Fruit fly (Drosophila melanogaster): ENCODE results near the gene Pten.

The Pten gene

DNA sequence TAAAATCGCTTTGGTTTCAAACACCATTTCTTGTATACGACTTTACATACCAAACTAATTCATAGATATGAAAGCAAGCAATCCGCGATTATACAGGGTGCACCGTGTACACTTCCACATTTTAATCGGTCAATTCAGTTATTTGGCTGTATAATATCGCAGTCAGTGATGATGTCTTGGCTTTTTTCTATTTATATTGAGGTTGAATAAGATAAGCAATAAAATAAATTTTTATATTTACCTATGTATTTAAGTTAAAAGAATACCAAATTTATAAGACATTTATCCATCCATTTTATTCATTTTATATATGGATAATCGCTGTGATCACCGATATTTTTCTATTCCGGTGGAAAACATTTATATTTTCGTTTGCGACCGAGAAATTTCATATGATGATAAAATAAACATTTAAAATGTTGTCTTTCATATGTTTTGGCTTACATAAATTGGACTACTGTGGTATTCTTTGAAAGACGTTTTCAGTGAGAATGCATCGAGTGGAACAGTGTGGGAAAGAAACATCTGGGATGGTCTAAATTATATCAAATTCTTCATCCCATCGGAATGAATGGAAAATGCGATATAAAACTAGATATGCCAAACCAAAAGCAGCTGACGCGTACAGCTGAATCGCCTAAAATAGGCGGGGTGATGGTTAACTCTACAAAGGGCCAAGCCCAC, 34.0 kb downstream of the Pten start, which contains the start of gene CG5708 (continued):
- TF ChIP-seq CG8944 (GFP tag; optimal IDR thresholded peaks at IDR 0.05) (no peak), zen2 (GFP tag; IDR thresholded peaks at IDR 0.05; ENCODE audit: partially characterized antibody) (no peak), otp (GFP tag; IDR thresholded peaks at IDR 0.05) (no peak), CG9817 (tag; optimal IDR thresholded peaks at IDR 0.05) (no peak), Nf-YA (GFP tag; IDR thresholded peaks at IDR 0.05) (no peak), CG6254 (GFP tag; optimal IDR thresholded peaks at IDR 0.05) (peak; percentile 99), CG10565 (GFP tag; optimal IDR thresholded peaks at IDR 0.05) (no peak), nerfin-2 (GFP tag; IDR thresholded peaks at IDR 0.05; ENCODE audit: partially characterized antibody) (no peak), Trl (optimal IDR thresholded peaks at IDR 0.05) (no peak), Trl (GFP tag; optimal IDR thresholded peaks at IDR 0.05) (no peak), ATbp (GFP tag; optimal IDR thresholded peaks at IDR 0.05) (no peak), crol (GFP tag; IDR thresholded peaks at IDR 0.05) (no peak), CG11504 (tag; optimal IDR thresholded peaks at IDR 0.05) (no peak), maf-S (GFP tag; optimal IDR thresholded peaks at IDR 0.05) (no peak), CG3163 (GFP tag; optimal IDR thresholded peaks at IDR 0.05) (no peak), CG2120 (GFP tag; optimal IDR thresholded peaks at IDR 0.05) (peak; percentile 37), ken (GFP tag; IDR thresholded peaks at IDR 0.05) (no peak; the same call in 2 of the 3 replicates), CG1792 (GFP tag; optimal IDR thresholded peaks at IDR 0.05) (no peak), Xrp1 (GFP tag; IDR thresholded peaks at IDR 0.05) (no peak), CG14965 (GFP tag; optimal IDR thresholded peaks at IDR 0.05; ENCODE audit: borderline replicate concordance) (no peak), Jarid2 (GFP tag; optimal IDR thresholded peaks at IDR 0.05) (no peak), CG6765 (GFP tag; optimal IDR thresholded peaks at IDR 0.05) (no peak), CG2129 (GFP tag; IDR thresholded peaks at IDR 0.05; ENCODE audit: partially characterized antibody) (no peak), br (optimal IDR thresholded peaks at IDR 0.05) (no peak), ERR (GFP tag; optimal IDR thresholded peaks at IDR 0.05) (no peak), sd (tag; optimal IDR thresholded peaks at IDR 0.05) (peak; percentile 73), Hmr (GFP tag; optimal IDR thresholded peaks at IDR 0.05) (no peak), seq (GFP tag; IDR thresholded peaks at IDR 0.05) (no peak), CG17328 (GFP tag; IDR thresholded peaks at IDR 0.05) (no peak), NC2β (GFP tag; optimal IDR thresholded peaks at IDR 0.05) (no peak), CG1233 (GFP tag; optimal IDR thresholded peaks at IDR 0.05) (no peak), CG4820 (GFP tag; optimal IDR thresholded peaks at IDR 0.05) (no peak), unc-4 (GFP tag; IDR thresholded peaks at IDR 0.05; ENCODE audit: partially characterized antibody) (peak; percentile 47; the same call in 1 of the 2 replicates), Awh (GFP tag; IDR thresholded peaks at IDR 0.05) (no peak), CG16813 (GFP tag; IDR thresholded peaks at IDR 0.05; ENCODE audit: partially characterized antibody) (peak; percentile 58), HLH3B (GFP tag; IDR thresholded peaks at IDR 0.05) (no peak), croc (GFP tag; conservative IDR thresholded peaks at IDR 0.05) (no peak), Mrtf (GFP tag; IDR thresholded peaks at IDR 0.05) (no peak), Scr (GFP tag; IDR thresholded peaks at IDR 0.05; ENCODE audit: partially characterized antibody) (peak; percentile 59), HLH4C (GFP tag; IDR thresholded peaks at IDR 0.05; ENCODE audit: partially characterized antibody) (no peak), ftz-f1 (GFP tag; optimal IDR thresholded peaks at IDR 0.05) (no peak), CG3065 (GFP tag; optimal IDR thresholded peaks at IDR 0.05) (no peak), Sin3A (optimal IDR thresholded peaks at IDR 0.05) (no peak), CG17568 (GFP tag; optimal IDR thresholded peaks at IDR 0.05) (no peak), crc (GFP tag; optimal IDR thresholded peaks at IDR 0.05) (no peak), CG10959 (GFP tag; IDR thresholded peaks at IDR 0.05) (no peak), lbe (GFP tag; optimal IDR thresholded peaks at IDR 0.05) (no peak), esg (GFP tag; conservative IDR thresholded peaks at IDR 0.05) (no peak), gsb-n (tag; optimal IDR thresholded peaks at IDR 0.05) (no peak), vnd (GFP tag; IDR thresholded peaks at IDR 0.05; ENCODE audit: partially characterized antibody) (no peak), CG11398 (GFP tag; optimal IDR thresholded peaks at IDR 0.05) (no peak)
